Worm (Caenorhabditis elegans): ENCODE measurements around the gene kel-1.

Gene kel-1

DNA sequence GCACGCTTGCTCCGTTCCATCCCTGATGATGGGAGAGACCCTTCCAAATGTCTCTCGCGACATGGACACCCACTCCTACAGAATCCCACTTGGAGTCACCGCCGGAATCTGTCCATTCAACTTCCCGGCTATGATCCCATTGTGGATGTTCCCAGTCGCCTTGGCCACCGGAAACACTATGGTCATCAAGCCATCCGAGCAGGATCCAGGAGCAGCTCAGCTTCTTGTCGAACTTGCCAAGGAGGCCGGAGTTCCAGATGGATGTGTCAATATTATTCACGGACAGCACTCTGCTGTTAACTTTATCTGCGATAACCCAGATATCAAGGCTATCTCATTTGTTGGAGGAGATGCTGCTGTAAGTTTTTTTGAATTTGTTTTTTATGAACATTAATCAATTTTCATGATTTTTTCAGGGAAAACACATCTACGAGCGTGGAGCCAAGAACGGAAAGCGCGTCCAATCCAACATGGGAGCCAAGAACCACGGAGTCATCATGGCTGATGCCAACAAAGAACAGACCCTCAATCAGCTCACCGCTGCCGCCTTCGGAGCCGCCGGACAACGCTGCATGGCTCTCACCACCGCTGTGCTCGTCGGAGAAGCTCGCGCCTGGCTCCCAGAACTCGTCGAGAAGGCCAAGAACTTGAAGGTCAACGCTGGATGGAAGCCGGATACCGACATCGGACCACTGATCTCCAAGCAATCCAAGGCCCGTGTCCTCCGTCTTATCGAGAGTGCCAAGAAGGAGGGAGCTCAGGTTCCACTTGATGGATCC is 41.2 kb downstream of the kel-1 start:
- TF ChIP-seq hmg-4 (GFP tag; optimal IDR thresholded peaks at IDR 0.05): no peak
- TF ChIP-seq F13C5.2 (tag; optimal IDR thresholded peaks at IDR 0.05): no peak
- no peak for TF ChIP-seq ceh-13 (GFP tag; optimal IDR thresholded peaks at IDR 0.05)
- no peak for TF ChIP-seq scrt-1 (GFP tag; IDR thresholded peaks at IDR 0.05)
- TF ChIP-seq hmbx-1 (tag; optimal IDR thresholded peaks at IDR 0.05): no peak
- no peak for TF ChIP-seq flt-1 (GFP tag; IDR thresholded peaks at IDR 0.05)
- TF ChIP-seq hnd-1 (tag; optimal IDR thresholded peaks at IDR 0.05): no peak
- no peak for TF ChIP-seq aly-1 (tag; optimal IDR thresholded peaks at IDR 0.05)
- no peak for TF ChIP-seq sea-1 (GFP tag; conservative IDR thresholded peaks at IDR 0.05)
- no peak for TF ChIP-seq tra-4 (tag; optimal IDR thresholded peaks at IDR 0.05)
- no peak for TF ChIP-seq ceh-36 (tag; optimal IDR thresholded peaks at IDR 0.05)

ce11 chrII:11731174-11731724 is 42.5 kb downstream of the kel-1 start:
- TF ChIP-seq ama-1 (optimal IDR thresholded peaks at IDR 0.05) (no peak), hnd-1 (tag; optimal IDR thresholded peaks at IDR 0.05) (no peak), aly-1 (tag; optimal IDR thresholded peaks at IDR 0.05) (no peak), sea-1 (GFP tag; conservative IDR thresholded peaks at IDR 0.05) (no peak), B0310.2 (tag; optimal IDR thresholded peaks at IDR 0.05) (no peak), ceh-36 (tag; optimal IDR thresholded peaks at IDR 0.05) (no peak), ceh-13 (GFP tag; optimal IDR thresholded peaks at IDR 0.05) (no peak), scrt-1 (GFP tag; IDR thresholded peaks at IDR 0.05) (no peak), tbx-11 (GFP tag; IDR thresholded peaks at IDR 0.05) (no peak), ets-7 (tag; optimal IDR thresholded peaks at IDR 0.05) (no peak), F13C5.2 (tag; optimal IDR thresholded peaks at IDR 0.05) (no peak), flt-1 (GFP tag; IDR thresholded peaks at IDR 0.05) (no peak), pes-1 (GFP tag; IDR thresholded peaks at IDR 0.05) (no peak), hmg-4 (GFP tag; optimal IDR thresholded peaks at IDR 0.05) (no peak), hmbx-1 (tag; optimal IDR thresholded peaks at IDR 0.05) (no peak)

DNA sequence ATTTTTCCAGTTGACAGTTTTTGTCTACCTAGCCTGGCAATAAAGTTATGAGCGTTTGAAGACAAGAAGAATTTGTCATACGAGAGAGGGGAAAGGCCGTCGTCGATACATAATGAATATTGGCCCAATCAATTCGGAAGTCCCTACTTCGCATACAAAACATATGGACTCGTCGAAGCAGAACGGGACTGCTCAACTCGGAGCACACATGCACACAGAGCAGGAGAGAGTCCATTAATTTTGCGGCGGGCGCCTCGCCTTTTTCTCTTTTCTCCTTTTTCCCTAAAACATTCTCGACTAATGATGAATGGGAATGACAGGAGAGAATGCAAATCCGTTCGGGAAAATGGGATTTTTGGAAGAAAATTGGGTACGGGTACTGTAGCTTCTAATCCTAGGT is 43.8 kb downstream of the kel-1 start, which contains the start of gene F13D12.8:
Gene F13D12.8 (minus strand): TSS at position 82 of the 400 bp plus-strand sequence.
- TF ChIP-seq ets-7 (tag; optimal IDR thresholded peaks at IDR 0.05) (no peak), flt-1 (GFP tag; IDR thresholded peaks at IDR 0.05) (no peak), tbx-37 (GFP tag; conservative IDR thresholded peaks at IDR 0.05) (no peak), ceh-36 (tag; optimal IDR thresholded peaks at IDR 0.05) (no peak), sea-1 (GFP tag; conservative IDR thresholded peaks at IDR 0.05) (no peak), hnd-1 (tag; optimal IDR thresholded peaks at IDR 0.05) (no peak), tbx-11 (GFP tag; IDR thresholded peaks at IDR 0.05) (no peak), ama-1 (optimal IDR thresholded peaks at IDR 0.05) (no peak), scrt-1 (GFP tag; IDR thresholded peaks at IDR 0.05) (no peak), B0310.2 (tag; optimal IDR thresholded peaks at IDR 0.05) (no peak), hmbx-1 (tag; optimal IDR thresholded peaks at IDR 0.05) (no peak), aly-1 (tag; optimal IDR thresholded peaks at IDR 0.05) (no peak), tra-4 (tag; optimal IDR thresholded peaks at IDR 0.05) (no peak), F13C5.2 (tag; optimal IDR thresholded peaks at IDR 0.05) (no peak), ceh-13 (GFP tag; optimal IDR thresholded peaks at IDR 0.05) (no peak), hmg-4 (GFP tag; optimal IDR thresholded peaks at IDR 0.05) (no peak), pes-1 (GFP tag; IDR thresholded peaks at IDR 0.05) (no peak)

DNA sequence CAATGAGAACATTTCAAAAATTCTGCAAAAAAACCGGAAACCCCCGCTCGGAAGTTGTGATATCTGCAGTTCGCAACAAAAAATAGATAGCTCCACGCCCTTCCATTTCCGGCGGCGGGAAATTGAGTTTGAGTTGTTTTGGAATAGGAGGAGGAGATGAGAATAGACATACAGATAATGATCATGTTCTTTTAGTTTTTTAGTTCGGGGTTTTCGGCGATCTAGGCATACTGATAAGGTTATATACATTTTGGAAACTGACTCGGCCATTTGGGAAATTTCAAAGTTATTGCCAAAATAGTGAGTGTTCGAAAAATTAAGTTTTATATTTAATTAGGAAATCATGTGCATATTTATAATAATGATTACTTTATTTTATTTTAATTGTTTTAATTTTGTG is 45.1 kb downstream of the kel-1 start:
- TF ChIP-seq tbx-11 (GFP tag; IDR thresholded peaks at IDR 0.05): no peak
- TF ChIP-seq aly-1 (tag; optimal IDR thresholded peaks at IDR 0.05): no peak
- TF ChIP-seq ama-1 (optimal IDR thresholded peaks at IDR 0.05): no peak
- TF ChIP-seq ets-7 (tag; optimal IDR thresholded peaks at IDR 0.05): no peak
- no peak for TF ChIP-seq tra-4 (tag; optimal IDR thresholded peaks at IDR 0.05)
- TF ChIP-seq hmbx-1 (tag; optimal IDR thresholded peaks at IDR 0.05): no peak
- no peak for TF ChIP-seq hnd-1 (tag; optimal IDR thresholded peaks at IDR 0.05)

DNA sequence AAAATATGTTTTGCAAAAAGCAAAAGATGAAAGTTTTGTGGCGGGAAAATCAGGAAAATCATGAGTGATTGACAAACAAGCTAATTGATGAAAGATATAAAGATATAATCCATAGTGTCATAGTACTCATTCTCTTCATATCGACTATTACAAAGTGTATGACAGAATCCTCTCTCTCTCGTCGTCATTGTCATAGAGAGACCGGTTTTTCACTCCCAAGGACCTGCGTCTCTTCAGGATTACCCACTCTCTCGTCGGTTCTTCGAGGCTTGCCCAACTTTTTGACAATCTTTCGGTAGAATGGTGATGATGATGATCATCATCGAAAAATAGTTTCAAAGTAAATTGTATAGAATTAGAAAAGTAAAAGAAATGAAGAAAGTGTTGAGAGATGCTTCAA is 48.6 kb downstream of the kel-1 start:
- TF ChIP-seq hmg-4 (GFP tag; optimal IDR thresholded peaks at IDR 0.05): no peak
- TF ChIP-seq aly-1 (tag; optimal IDR thresholded peaks at IDR 0.05): no peak
- no peak for TF ChIP-seq hnd-1 (tag; optimal IDR thresholded peaks at IDR 0.05)
- no peak for TF ChIP-seq tbx-37 (GFP tag; conservative IDR thresholded peaks at IDR 0.05)
- TF ChIP-seq scrt-1 (GFP tag; IDR thresholded peaks at IDR 0.05): no peak
- TF ChIP-seq B0310.2 (tag; optimal IDR thresholded peaks at IDR 0.05): no peak
- TF ChIP-seq flt-1 (GFP tag; IDR thresholded peaks at IDR 0.05): no peak
- no peak for TF ChIP-seq tra-4 (tag; optimal IDR thresholded peaks at IDR 0.05)
- no peak for TF ChIP-seq ets-7 (tag; optimal IDR thresholded peaks at IDR 0.05)
- TF ChIP-seq tbx-11 (GFP tag; IDR thresholded peaks at IDR 0.05): no peak
- no peak for TF ChIP-seq ama-1 (optimal IDR thresholded peaks at IDR 0.05)
- no peak for TF ChIP-seq ceh-13 (GFP tag; optimal IDR thresholded peaks at IDR 0.05)
- no peak for TF ChIP-seq hmbx-1 (tag; optimal IDR thresholded peaks at IDR 0.05)
- no peak for TF ChIP-seq sea-1 (GFP tag; conservative IDR thresholded peaks at IDR 0.05)

DNA sequence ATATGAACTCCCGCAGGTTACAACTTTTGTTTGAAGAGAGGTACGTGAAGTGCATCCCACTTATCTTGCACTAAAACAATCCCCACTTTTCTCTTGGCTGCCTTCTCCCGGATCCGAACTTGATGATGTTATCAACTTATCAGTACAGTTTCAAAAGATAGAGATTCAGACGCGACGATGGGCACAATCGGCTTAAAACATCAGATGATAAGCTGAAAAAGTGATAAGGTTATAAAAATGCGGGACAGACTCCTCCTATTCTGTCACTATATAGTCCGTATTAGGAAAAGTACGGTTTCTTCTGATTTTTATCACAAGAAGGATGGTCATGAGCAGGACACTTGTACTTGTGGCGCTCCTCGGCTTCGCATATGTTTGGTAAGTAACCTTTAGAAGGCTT is 50.5 kb downstream of the kel-1 start, which contains the start of gene ctsa-1.2:
Gene ctsa-1.2 (plus strand): TSS at position 160 of the 400 bp plus-strand sequence.
- no peak for TF ChIP-seq ceh-13 (GFP tag; optimal IDR thresholded peaks at IDR 0.05)
- TF ChIP-seq aly-1 (tag; optimal IDR thresholded peaks at IDR 0.05): no peak
- no peak for TF ChIP-seq tra-4 (tag; optimal IDR thresholded peaks at IDR 0.05)
- TF ChIP-seq hmbx-1 (tag; optimal IDR thresholded peaks at IDR 0.05): no peak
- no peak for TF ChIP-seq tbx-11 (GFP tag; IDR thresholded peaks at IDR 0.05)
- no peak for TF ChIP-seq scrt-1 (GFP tag; IDR thresholded peaks at IDR 0.05)
- no peak for TF ChIP-seq ets-7 (tag; optimal IDR thresholded peaks at IDR 0.05)
- TF ChIP-seq sea-1 (GFP tag; conservative IDR thresholded peaks at IDR 0.05): no peak
- no peak for TF ChIP-seq flt-1 (GFP tag; IDR thresholded peaks at IDR 0.05)
- TF ChIP-seq ceh-36 (tag; optimal IDR thresholded peaks at IDR 0.05): no peak
- TF ChIP-seq ama-1 (optimal IDR thresholded peaks at IDR 0.05): no peak
- no peak for TF ChIP-seq hnd-1 (tag; optimal IDR thresholded peaks at IDR 0.05)
- no peak for TF ChIP-seq hmg-4 (GFP tag; optimal IDR thresholded peaks at IDR 0.05)
- no peak for TF ChIP-seq B0310.2 (tag; optimal IDR thresholded peaks at IDR 0.05)

DNA sequence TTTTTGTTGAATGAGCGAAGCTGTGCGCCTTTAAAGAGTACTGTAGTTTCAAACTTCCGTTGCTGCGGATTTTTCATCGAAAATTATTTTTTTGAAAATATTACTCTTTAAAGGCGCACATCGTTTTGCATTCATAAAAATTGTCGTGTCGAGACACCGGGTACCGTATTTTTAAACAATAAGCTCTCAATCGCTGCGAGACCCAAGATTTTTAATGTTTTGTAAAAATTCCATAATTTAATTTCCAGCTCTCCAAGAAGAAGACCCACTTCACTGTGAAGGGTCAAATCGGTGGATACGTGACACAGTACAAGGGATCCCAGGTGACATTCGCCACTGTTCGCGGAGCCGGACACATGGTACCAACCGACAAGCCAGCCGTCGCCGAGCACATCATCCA is 53.6 kb downstream of the kel-1 start:
- TF ChIP-seq hnd-1 (tag; optimal IDR thresholded peaks at IDR 0.05) (no peak), B0310.2 (tag; optimal IDR thresholded peaks at IDR 0.05) (no peak), tbx-37 (GFP tag; conservative IDR thresholded peaks at IDR 0.05) (no peak), sea-1 (GFP tag; conservative IDR thresholded peaks at IDR 0.05) (no peak)
